Worm (Caenorhabditis elegans) whole organism, early embryonic: ENCODE data around the gene Y49G5A.1.

Experiments
- B0310.2 ChIP-seq: sonication (generic microtip); optimal IDR thresholded peaks from 2 replicates; lab custom pipeline; 2016; ENCODE audit warnings: mild to moderate bottlenecking, missing genetic modification characterization, missing compliant biosample characterization
- F13C5.2 ChIP-seq: sonication (generic microtip); optimal IDR thresholded peaks from 2 replicates; lab custom pipeline; 2017; ENCODE audit warnings: mild to moderate bottlenecking, missing genetic modification characterization, inconsistent platforms, missing compliant biosample characterization
- aly-1 ChIP-seq: sonication (generic microtip); optimal IDR thresholded peaks from 2 replicates; lab custom pipeline; 2016; ENCODE audit warnings: missing genetic modification characterization, missing compliant biosample characterization
- ama-1 ChIP-seq: fragments of 150-350 bp; optimal IDR thresholded peaks from 2 replicates; lab custom pipeline; 2014
- ceh-13 ChIP-seq: fragments of 200-800 bp; sonication (Bioruptor generic); optimal IDR thresholded peaks from 2 replicates; lab custom pipeline; 2018; ENCODE audit warnings: mild to moderate bottlenecking, missing genetic modification characterization, missing compliant biosample characterization
- ceh-36 ChIP-seq: sonication (generic microtip); optimal IDR thresholded peaks from 2 replicates; lab custom pipeline; 2016; ENCODE audit warnings: missing genetic modification characterization, inconsistent platforms, missing compliant biosample characterization
- ets-7 ChIP-seq: sonication (generic microtip); optimal IDR thresholded peaks from 2 replicates; lab custom pipeline; 2016; ENCODE audit warnings: missing genotype, missing genetic modification characterization, missing compliant biosample characterization
- flt-1 ChIP-seq: fragments of 200-800 bp; sonication (Bioruptor generic); IDR thresholded peaks from 2 replicates; pipeline ENCODE4 v1.3.6; 2022; ENCODE audit warnings: missing genetic modification characterization, missing compliant biosample characterization
- hmbx-1 ChIP-seq: sonication (generic microtip); optimal IDR thresholded peaks from 2 replicates; lab custom pipeline; 2016; ENCODE audit warnings: mild to moderate bottlenecking, missing genetic modification characterization, missing compliant biosample characterization
- hmg-4 ChIP-seq: fragments of 200-800 bp; sonication (Bioruptor generic); optimal IDR thresholded peaks from 2 replicates; lab custom pipeline; 2018; ENCODE audit warnings: mild to moderate bottlenecking, missing genetic modification characterization, missing compliant biosample characterization
- hnd-1 ChIP-seq: sonication (generic microtip); optimal IDR thresholded peaks from 2 replicates; lab custom pipeline; 2016; ENCODE audit warnings: missing genetic modification characterization, missing compliant biosample characterization
- pes-1 ChIP-seq: fragments of 200-800 bp; sonication (Bioruptor generic); IDR thresholded peaks from 2 replicates; pipeline ENCODE4 v1.3.6; 2022; ENCODE audit warnings: missing genetic modification reagents, missing genetic modification characterization, missing compliant biosample characterization
- scrt-1 ChIP-seq: fragments of 200-800 bp; sonication (Bioruptor generic); IDR thresholded peaks from 2 replicates; pipeline ENCODE4 v1.3.6; 2022; ENCODE audit warnings: missing genetic modification characterization, missing compliant biosample characterization
- sea-1 ChIP-seq: fragments of 200-800 bp; sonication (Bioruptor generic); conservative IDR thresholded peaks from 2 replicates; pipeline ENCODE4 v1.3.6; 2022; ENCODE audit warnings: missing genetic modification characterization, missing compliant biosample characterization
- tbx-11 ChIP-seq: fragments of 200-800 bp; sonication (Bioruptor generic); IDR thresholded peaks from 2 replicates; pipeline ENCODE4 v1.3.6; 2022; ENCODE audit warnings: missing genetic modification characterization, missing compliant biosample characterization
- tbx-37 ChIP-seq: fragments of 200-800 bp; sonication (Bioruptor generic); conservative IDR thresholded peaks from 2 replicates; pipeline ENCODE4 v1.3.6; 2022; ENCODE audit warnings: missing genetic modification reagents, missing genetic modification characterization, missing compliant biosample characterization
- tra-4 ChIP-seq: sonication (generic microtip); optimal IDR thresholded peaks from 2 replicates; lab custom pipeline; 2017; ENCODE audit warnings: missing genetic modification characterization, missing compliant biosample characterization

Y49G5A.1 gene

DNA sequence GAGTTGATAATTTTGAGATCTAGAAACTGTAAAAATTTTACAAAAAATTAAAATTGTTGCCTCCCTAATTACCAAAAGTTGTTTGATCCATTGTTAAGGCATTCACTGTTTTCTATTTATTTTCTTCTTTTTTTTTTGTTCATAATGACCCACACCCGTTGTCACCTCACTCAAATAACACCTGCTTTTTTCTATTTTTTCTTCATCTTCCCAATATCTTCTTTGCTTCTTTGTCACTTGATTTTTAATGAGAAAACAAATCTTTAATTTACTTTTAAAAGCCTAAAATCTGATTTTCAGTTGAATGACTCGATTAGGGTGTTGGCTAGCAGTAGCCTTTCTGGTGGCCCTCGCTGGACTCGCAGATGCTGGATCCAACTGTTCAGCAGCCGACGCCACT is 16.2 kb upstream of the Y49G5A.1 start, which contains the start of gene ncx-2:
ncx-2 (plus strand) TSS at position 301 of the 400 bp plus-strand sequence.
- TF ChIP-seq pes-1 (GFP tag; lab: Robert Waterston, UW) (no peak), hmg-4 (GFP tag; lab: Kevin White, UChicago) (no peak), F13C5.2 (no peak), ets-7 (tag; lab: Kevin White, UChicago) (no peak)

DNA sequence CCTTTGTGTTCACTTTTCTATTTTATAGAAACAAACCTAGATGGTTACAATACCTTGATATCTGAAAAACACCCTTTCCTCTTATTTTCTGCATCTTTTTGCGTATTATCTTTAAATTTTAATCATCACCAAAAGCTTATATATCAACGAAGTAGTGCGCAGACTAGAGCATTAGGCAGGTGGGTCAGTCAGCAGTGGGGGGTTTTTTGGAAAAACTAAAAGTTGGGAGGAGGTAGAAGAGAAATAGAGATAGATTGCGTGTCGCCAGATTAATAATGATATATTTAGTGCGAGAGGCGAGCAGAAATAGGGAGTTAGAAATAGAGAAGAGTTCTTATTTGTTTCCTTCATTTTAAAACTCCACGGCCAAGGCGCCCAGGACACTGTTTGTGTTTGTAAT is 14.1 kb upstream of the Y49G5A.1 start:
- TF ChIP-seq aly-1 (tag; lab: Kevin White, UChicago): no peak
- no peak for TF ChIP-seq sea-1 (GFP tag; lab: Robert Waterston, UW)
- no peak for TF ChIP-seq hmbx-1 (tag; lab: Kevin White, UChicago)
- TF ChIP-seq scrt-1: no peak
- no peak for TF ChIP-seq ama-1 (lab: Kevin White, UChicago)
- TF ChIP-seq flt-1 (GFP tag; lab: Robert Waterston, UW): no peak
- no peak for TF ChIP-seq tra-4 (tag; lab: Kevin White, UChicago)
- TF ChIP-seq ceh-36 (tag; lab: Kevin White, UChicago): no peak
- no peak for TF ChIP-seq pes-1 (GFP tag; lab: Robert Waterston, UW)
- TF ChIP-seq hmg-4 (GFP tag; lab: Kevin White, UChicago): no peak
- no peak for TF ChIP-seq ets-7 (tag; lab: Kevin White, UChicago)
- TF ChIP-seq ceh-13 (GFP tag; lab: Kevin White, UChicago): no peak
- no peak for TF ChIP-seq tbx-11 (GFP tag; lab: Robert Waterston, UW)
- no peak for TF ChIP-seq B0310.2 (tag; lab: Kevin White, UChicago)
- TF ChIP-seq F13C5.2: no peak
- no peak for TF ChIP-seq tbx-37 (GFP tag; lab: Robert Waterston, UW)

DNA sequence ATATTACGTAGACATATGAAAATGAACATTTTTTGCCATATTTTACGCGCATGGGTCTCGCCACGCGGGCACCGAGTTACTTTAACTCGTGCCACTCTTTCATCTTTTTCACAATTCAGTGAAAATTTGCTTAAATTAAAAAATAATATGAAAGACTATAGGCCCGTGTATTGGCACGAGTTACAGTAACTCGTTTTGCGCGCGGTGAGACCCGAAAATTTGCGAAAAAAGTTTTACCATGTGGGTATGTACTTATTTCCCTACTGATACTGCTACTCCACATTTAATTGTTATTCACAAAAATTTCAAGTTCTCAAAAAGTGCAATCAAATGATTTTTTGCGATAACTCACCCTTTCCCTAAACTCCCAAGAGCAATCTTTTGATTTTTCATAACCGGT is 10.6 kb upstream of the Y49G5A.1 start:
- no peak for TF ChIP-seq F13C5.2
- no peak for TF ChIP-seq sea-1 (GFP tag; lab: Robert Waterston, UW)
- no peak for TF ChIP-seq aly-1 (tag; lab: Kevin White, UChicago)
- TF ChIP-seq tbx-37 (GFP tag; lab: Robert Waterston, UW): no peak
- TF ChIP-seq B0310.2 (tag; lab: Kevin White, UChicago): no peak
- TF ChIP-seq tbx-11 (GFP tag; lab: Robert Waterston, UW): no peak
- TF ChIP-seq hmbx-1 (tag; lab: Kevin White, UChicago): no peak
- no peak for TF ChIP-seq hmg-4 (GFP tag; lab: Kevin White, UChicago)
- TF ChIP-seq ceh-13 (GFP tag; lab: Kevin White, UChicago): no peak
- TF ChIP-seq ets-7 (tag; lab: Kevin White, UChicago): no peak
- TF ChIP-seq flt-1 (GFP tag; lab: Robert Waterston, UW): no peak
- TF ChIP-seq hnd-1 (tag; lab: Kevin White, UChicago): no peak
- no peak for TF ChIP-seq pes-1 (GFP tag; lab: Robert Waterston, UW)
- no peak for TF ChIP-seq tra-4 (tag; lab: Kevin White, UChicago)
- no peak for TF ChIP-seq scrt-1
- no peak for TF ChIP-seq ceh-36 (tag; lab: Kevin White, UChicago)

DNA sequence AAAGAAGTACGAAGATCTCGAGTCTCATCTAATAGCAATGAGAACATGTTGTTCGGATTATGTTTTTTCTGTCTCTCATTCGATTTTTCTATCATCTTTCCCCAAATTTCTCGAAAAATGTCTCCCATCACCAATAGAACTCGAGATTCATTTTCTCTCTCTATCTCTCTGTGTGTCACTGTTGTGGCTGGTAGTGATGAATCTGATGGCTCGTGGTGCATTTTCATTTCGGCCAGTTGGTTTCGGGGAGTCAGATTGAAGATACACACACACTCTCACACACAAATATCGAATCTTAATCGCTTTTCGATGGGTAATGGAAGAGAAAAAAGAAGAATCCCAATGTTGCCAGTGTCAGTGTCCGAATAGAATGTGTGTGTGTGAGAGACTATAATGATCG is 8.8 kb upstream of the Y49G5A.1 start:
- TF ChIP-seq tra-4 (tag; lab: Kevin White, UChicago): no peak
- TF ChIP-seq scrt-1: no peak
- TF ChIP-seq hmbx-1 (tag; lab: Kevin White, UChicago): no peak
- TF ChIP-seq ama-1 (lab: Kevin White, UChicago): no peak
- TF ChIP-seq hmg-4 (GFP tag; lab: Kevin White, UChicago): no peak
- no peak for TF ChIP-seq tbx-11 (GFP tag; lab: Robert Waterston, UW)
- TF ChIP-seq ceh-13 (GFP tag; lab: Kevin White, UChicago): no peak
- TF ChIP-seq ets-7 (tag; lab: Kevin White, UChicago): no peak
- TF ChIP-seq B0310.2 (tag; lab: Kevin White, UChicago): no peak
- TF ChIP-seq ceh-36 (tag; lab: Kevin White, UChicago): no peak
- no peak for TF ChIP-seq tbx-37 (GFP tag; lab: Robert Waterston, UW)

DNA sequence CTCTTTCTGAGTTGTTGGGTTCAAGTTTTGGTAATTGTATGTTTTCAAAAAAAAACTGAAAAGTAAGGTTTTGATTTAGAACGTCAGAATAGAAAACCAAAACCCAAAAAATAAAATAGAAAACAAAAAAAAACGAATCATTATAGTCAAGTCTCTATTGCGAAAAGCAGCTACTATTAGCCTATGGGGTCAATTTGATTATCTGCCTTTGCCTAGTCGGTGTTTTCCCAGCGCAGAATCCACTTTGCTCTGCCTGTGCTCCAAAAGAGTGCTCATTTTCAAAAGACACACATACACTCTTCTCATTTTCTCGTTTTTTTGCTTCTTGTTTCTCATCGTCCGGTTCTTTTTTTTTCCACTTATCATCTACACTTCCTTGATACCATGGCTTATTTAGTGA is 1.5 kb upstream of the Y49G5A.1 start:
- TF ChIP-seq tbx-37 (GFP tag; lab: Robert Waterston, UW) (no peak), flt-1 (GFP tag; lab: Robert Waterston, UW) (no peak), scrt-1 (no peak), sea-1 (GFP tag; lab: Robert Waterston, UW) (no peak), aly-1 (tag; lab: Kevin White, UChicago) (no peak), hmbx-1 (tag; lab: Kevin White, UChicago) (no peak), F13C5.2 (no peak), hnd-1 (tag; lab: Kevin White, UChicago) (no peak), hmg-4 (GFP tag; lab: Kevin White, UChicago) (no peak), pes-1 (GFP tag; lab: Robert Waterston, UW) (no peak), tbx-11 (GFP tag; lab: Robert Waterston, UW) (no peak)

DNA sequence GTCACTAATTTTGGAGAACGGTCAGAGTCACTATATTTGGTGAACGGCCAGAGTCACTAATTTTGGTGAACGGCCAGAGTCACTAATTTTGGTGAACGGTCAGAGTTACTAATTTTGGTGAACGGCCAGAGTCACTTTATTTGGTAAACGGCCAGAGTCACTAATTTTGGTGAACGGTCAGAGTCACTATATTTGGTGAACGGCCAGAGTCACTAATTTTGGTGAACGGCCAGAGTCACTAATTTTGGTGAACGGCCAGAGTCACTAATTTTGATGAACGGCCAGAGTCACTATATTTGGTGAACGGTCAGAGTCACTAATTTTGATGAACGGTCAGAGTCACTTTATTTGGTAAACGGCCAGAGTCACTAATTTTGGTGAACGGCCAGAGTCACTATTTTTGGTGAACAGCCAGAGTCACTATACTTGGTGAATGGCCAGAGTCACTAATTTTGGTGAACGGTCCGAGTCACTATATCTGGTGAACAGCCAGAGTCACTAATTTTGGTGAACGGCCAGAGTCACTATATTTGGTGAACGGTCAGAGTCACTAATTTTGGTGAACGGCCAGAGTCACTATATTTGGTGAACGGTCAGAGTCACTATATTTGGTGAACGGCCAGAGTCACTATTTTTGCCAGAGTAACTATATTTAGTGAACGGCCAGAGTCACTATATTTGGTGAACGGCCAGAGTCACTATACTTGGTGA is 2.7 kb downstream of the Y49G5A.1 start:
- TF ChIP-seq ceh-13 (GFP tag; lab: Kevin White, UChicago): peak; percentile 25
- peak; percentile 74 for TF ChIP-seq hmg-4 (GFP tag; lab: Kevin White, UChicago)
- peak; percentile 12 for TF ChIP-seq ceh-36 (tag; lab: Kevin White, UChicago)
- TF ChIP-seq tra-4 (tag; lab: Kevin White, UChicago): peak; percentile 53
- peak; percentile 34 for TF ChIP-seq ets-7 (tag; lab: Kevin White, UChicago)

DNA sequence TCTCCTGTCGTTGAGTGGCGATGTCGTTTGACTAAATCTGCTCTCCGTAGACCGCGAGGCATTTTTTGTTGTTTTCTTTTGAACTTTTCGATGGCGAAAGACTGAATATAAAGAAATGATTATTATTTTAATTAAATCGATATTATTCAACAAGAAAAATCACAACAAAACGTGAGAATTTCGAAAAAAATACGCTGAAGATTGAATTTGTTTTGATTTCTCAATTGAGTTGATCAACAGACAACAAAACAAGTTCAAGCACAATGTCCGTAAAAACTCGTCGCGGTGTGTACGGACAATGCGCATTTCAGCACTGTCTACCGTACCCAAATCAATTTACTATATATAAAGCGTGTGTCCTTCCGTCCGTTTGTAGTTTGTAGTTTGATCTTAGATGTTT is 9.2 kb downstream of the Y49G5A.1 start, which contains the start of gene B0238.9:
B0238.9 (minus strand) TSS at position 101 of the 400 bp plus-strand sequence.
- no peak for TF ChIP-seq tra-4 (tag; lab: Kevin White, UChicago)
- TF ChIP-seq scrt-1: no peak
- no peak for TF ChIP-seq hmg-4 (GFP tag; lab: Kevin White, UChicago)
- no peak for TF ChIP-seq ama-1 (lab: Kevin White, UChicago)
- TF ChIP-seq tbx-11 (GFP tag; lab: Robert Waterston, UW): no peak
- no peak for TF ChIP-seq sea-1 (GFP tag; lab: Robert Waterston, UW)
- TF ChIP-seq ets-7 (tag; lab: Kevin White, UChicago): no peak
